ENCODE assay signal across 5 fruit fly cellular contexts in genomic region chr3R:16987220-16987923, dm6.
A peak's percentile ranks its signal among the peaks of the same experiment; 100 is the strongest.
TF ChIP-seq lines count a peak whose summit lies in the region.

TSS of gene CG18622 (minus strand) at chr3R:16987732.

- TF ChIP-seq CTCF in whole organism, embryonic (GFP tag; optimal IDR thresholded peaks at IDR 0.05; lab: Kevin White, UChicago), result no peak

TF ChIP-seq in whole organism, adult, 20 proteins besides CTCF, POLR2A, EP300 and RAD21:
- TF ChIP-seq CG33017 (tag; optimal IDR thresholded peaks at IDR 0.05; lab: Kevin White, UChicago), result peak; percentile 3
- TF ChIP-seq kay (GFP tag; lab: Kevin White, UChicago; ENCODE audit: borderline replicate concordance), result peak; percentile 82
- TF ChIP-seq CG7101 (tag; optimal IDR thresholded peaks at IDR 0.05; lab: Kevin White, UChicago), result no peak
- TF ChIP-seq CG5204 (GFP tag; optimal IDR thresholded peaks at IDR 0.05; lab: Kevin White, UChicago), result no peak
- peak; percentile 21 for TF ChIP-seq tj (GFP tag; optimal IDR thresholded peaks at IDR 0.05; lab: Kevin White, UChicago)
- peak; percentile 24 for TF ChIP-seq toe (GFP tag; optimal IDR thresholded peaks at IDR 0.05; lab: Kevin White, UChicago)
- peak; percentile 56 for TF ChIP-seq ovo (GFP tag; optimal IDR thresholded peaks at IDR 0.05; lab: Kevin White, UChicago)
- TF ChIP-seq pad (GFP tag; optimal IDR thresholded peaks at IDR 0.05; lab: Kevin White, UChicago), result peak; percentile 94
- peak; percentile 88 for TF ChIP-seq CG12768 (GFP tag; optimal IDR thresholded peaks at IDR 0.05; lab: Kevin White, UChicago)
- TF ChIP-seq Mnt (GFP tag; optimal IDR thresholded peaks at IDR 0.05; lab: Kevin White, UChicago), result peak; percentile 63
- peak; percentile 95 for TF ChIP-seq cic (GFP tag; optimal IDR thresholded peaks at IDR 0.05; lab: Kevin White, UChicago)
- no peak for TF ChIP-seq bab1 (GFP tag; optimal IDR thresholded peaks at IDR 0.05; lab: Kevin White, UChicago)
- TF ChIP-seq CG1620 (GFP tag; optimal IDR thresholded peaks at IDR 0.05; lab: Kevin White, UChicago), result no peak

TF ChIP-seq in whole organism, embryonic, 481 proteins besides CTCF, POLR2A, EP300 and RAD21 (continues in another document):
- TF ChIP-seq kni (GFP tag; optimal IDR thresholded peaks at IDR 0.05; lab: Kevin White, UChicago) (no peak), dati (GFP tag; IDR thresholded peaks at IDR 0.05; lab: Robert Waterston, UW) (no peak), CG12744 (GFP tag; optimal IDR thresholded peaks at IDR 0.05; lab: Kevin White, UChicago) (no peak), sisA (GFP tag; IDR thresholded peaks at IDR 0.05; lab: Robert Waterston, UW) (no peak), lab (GFP tag; optimal IDR thresholded peaks at IDR 0.05; lab: Kevin White, UChicago) (peak; percentile 26), ftz-f1 (GFP tag; optimal IDR thresholded peaks at IDR 0.05; lab: Kevin White, UChicago) (peak; percentile 86), Rx (GFP tag; IDR thresholded peaks at IDR 0.05; lab: Robert Waterston, UW) (no peak), grn (GFP tag; optimal IDR thresholded peaks at IDR 0.05; lab: Kevin White, UChicago) (peak; percentile 2), CG31365 (tag; optimal IDR thresholded peaks at IDR 0.05; lab: Kevin White, UChicago) (no peak), hb (GFP tag; IDR thresholded peaks at IDR 0.05; lab: Robert Waterston, UW; ENCODE audit: partially characterized antibody) (no peak), CG16813 (GFP tag; IDR thresholded peaks at IDR 0.05; lab: Robert Waterston, UW; ENCODE audit: partially characterized antibody) (0 out of 3 replicates have a peak, but pooled peaks have one; percentile 18), wdn (GFP tag; IDR thresholded peaks at IDR 0.05; lab: Robert Waterston, UW) (no peak), CG11560 (tag; IDR thresholded peaks at IDR 0.05; lab: Robert Waterston, UW) (0 out of 3 replicates have a peak, but pooled peaks have one; percentile 6), Six4 (GFP tag; optimal IDR thresholded peaks at IDR 0.05; lab: Kevin White, UChicago) (no peak), Hr3 (GFP tag; optimal IDR thresholded peaks at IDR 0.05; lab: Kevin White, UChicago) (no peak), D19A (tag; optimal IDR thresholded peaks at IDR 0.05; lab: Kevin White, UChicago) (no peak), YL-1 (GFP tag; optimal IDR thresholded peaks at IDR 0.05; lab: Kevin White, UChicago) (no peak), NK7.1 (GFP tag; optimal IDR thresholded peaks at IDR 0.05; lab: Kevin White, UChicago) (no peak), Tbp (GFP tag; optimal IDR thresholded peaks at IDR 0.05; lab: Kevin White, UChicago) (no peak), CG12104 (GFP tag; optimal IDR thresholded peaks at IDR 0.05; lab: Kevin White, UChicago) (no peak)

TF ChIP-seq in whole organism, prepupa, 60 proteins besides CTCF, POLR2A, EP300 and RAD21:
- TF ChIP-seq CG8119 (GFP tag; IDR thresholded peaks at IDR 0.05; lab: Robert Waterston, UW), result peak; percentile 13; the same call in 1 of the 3 replicates
- peak; percentile 4 for TF ChIP-seq CG16779 (tag; optimal IDR thresholded peaks at IDR 0.05; lab: Kevin White, UChicago)
- peak; percentile 48 for TF ChIP-seq CG6276 (GFP tag; optimal IDR thresholded peaks at IDR 0.05; lab: Kevin White, UChicago)
- TF ChIP-seq CG11902 (GFP tag; optimal IDR thresholded peaks at IDR 0.05; lab: Kevin White, UChicago), result no peak
- peak; percentile 43 for TF ChIP-seq CG32006 (GFP tag; optimal IDR thresholded peaks at IDR 0.05; lab: Kevin White, UChicago)
- no peak for TF ChIP-seq Sox14 (GFP tag; optimal IDR thresholded peaks at IDR 0.05; lab: Kevin White, UChicago)

TF ChIP-seq in whole organism, pupa, 21 proteins besides CTCF, POLR2A, EP300 and RAD21:
- TF ChIP-seq CG10348 (GFP tag; IDR thresholded peaks at IDR 0.05; lab: Robert Waterston, UW), result 0 out of 2 replicates have a peak, but pooled peaks have one; percentile 12
- TF ChIP-seq fd96Ca (GFP tag; IDR thresholded peaks at IDR 0.05; lab: Robert Waterston, UW), result 0 out of 3 replicates have a peak, but pooled peaks have one; percentile 18
- TF ChIP-seq Pif1B (GFP tag; optimal IDR thresholded peaks at IDR 0.05; lab: Kevin White, UChicago), result no peak
- TF ChIP-seq CG14655 (GFP tag; optimal IDR thresholded peaks at IDR 0.05; lab: Kevin White, UChicago), result peak; percentile 5
- peak; percentile 87 for TF ChIP-seq CG13204 (GFP tag; optimal IDR thresholded peaks at IDR 0.05; lab: Kevin White, UChicago)

TF ChIP-seq in whole organism, wandering third instar larva, 38 proteins besides CTCF, POLR2A, EP300 and RAD21:
- TF ChIP-seq sage (GFP tag; optimal IDR thresholded peaks at IDR 0.05; lab: Kevin White, UChicago), result no peak
- no peak for TF ChIP-seq CrebA (GFP tag; optimal IDR thresholded peaks at IDR 0.05; lab: Kevin White, UChicago; ENCODE audit: borderline replicate concordance)
- TF ChIP-seq pan (optimal IDR thresholded peaks at IDR 0.05; lab: Kevin White, UChicago), result no peak
- TF ChIP-seq CG32264 (GFP tag; optimal IDR thresholded peaks at IDR 0.05; lab: Kevin White, UChicago), result no peak
- TF ChIP-seq fru (GFP tag; optimal IDR thresholded peaks at IDR 0.05; lab: Kevin White, UChicago), result no peak
- no peak for TF ChIP-seq lola (GFP tag; optimal IDR thresholded peaks at IDR 0.05; lab: Kevin White, UChicago)
- no peak for TF ChIP-seq ey (GFP tag; optimal IDR thresholded peaks at IDR 0.05; lab: Kevin White, UChicago)
- TF ChIP-seq br (GFP tag; optimal IDR thresholded peaks at IDR 0.05; lab: Kevin White, UChicago), result no peak
- TF ChIP-seq woc (GFP tag; optimal IDR thresholded peaks at IDR 0.05; lab: Kevin White, UChicago), result no peak
- peak; percentile 16 for TF ChIP-seq h (GFP tag; optimal IDR thresholded peaks at IDR 0.05; lab: Kevin White, UChicago)
- TF ChIP-seq rgr (GFP tag; optimal IDR thresholded peaks at IDR 0.05; lab: Kevin White, UChicago), result no peak
- no peak for TF ChIP-seq Sp1 (GFP tag; optimal IDR thresholded peaks at IDR 0.05; lab: Kevin White, UChicago)
- TF ChIP-seq dl (GFP tag; optimal IDR thresholded peaks at IDR 0.05; lab: Kevin White, UChicago; ENCODE audit: insufficient read depth in 1 of 2, partially characterized antibody in 2 of 2), result peak in 1 of 2 experiments; percentile 23
- TF ChIP-seq CG9705 (GFP tag; optimal IDR thresholded peaks at IDR 0.05; lab: Kevin White, UChicago), result no peak
- TF ChIP-seq Rel (GFP tag; optimal IDR thresholded peaks at IDR 0.05; lab: Kevin White, UChicago), result no peak
- peak; percentile 33 for TF ChIP-seq Rel (tag; optimal IDR thresholded peaks at IDR 0.05; lab: Kevin White, UChicago)
- TF ChIP-seq Dfd (GFP tag; optimal IDR thresholded peaks at IDR 0.05; lab: Kevin White, UChicago), result no peak
- no peak for TF ChIP-seq foxo (GFP tag; optimal IDR thresholded peaks at IDR 0.05; lab: Kevin White, UChicago)
- TF ChIP-seq Abd-B (GFP tag; optimal IDR thresholded peaks at IDR 0.05; lab: Kevin White, UChicago), result no peak
- no peak for TF ChIP-seq Hr78 (GFP tag; optimal IDR thresholded peaks at IDR 0.05; lab: Kevin White, UChicago)
- TF ChIP-seq HLH106 (tag; optimal IDR thresholded peaks at IDR 0.05; lab: Kevin White, UChicago), result no peak
- no peak for TF ChIP-seq GATAd (GFP tag; optimal IDR thresholded peaks at IDR 0.05; lab: Kevin White, UChicago)
- no peak for TF ChIP-seq N (GFP tag; optimal IDR thresholded peaks at IDR 0.05; lab: Kevin White, UChicago)
- peak; percentile 20 for TF ChIP-seq Hr83 (GFP tag; optimal IDR thresholded peaks at IDR 0.05; lab: Kevin White, UChicago; ENCODE audit: poor library complexity, severe bottlenecking)
- TF ChIP-seq Dif (GFP tag; optimal IDR thresholded peaks at IDR 0.05; lab: Kevin White, UChicago; ENCODE audit: partially characterized antibody), result peak; percentile 44
